Fruit fly (Drosophila melanogaster) S2 (cell line): ENCODE data around the gene CG10232.

Source experiments
- CG8478 ChIP-seq: fragments of >200 bp; optimal IDR thresholded peaks from 2 replicates; lab custom pipeline; 2018
- CTCF ChIP-seq, 2 experiments: fragments of >200 bp; optimal IDR thresholded peaks; 2 replicates each; lab custom pipeline; 2018

dm6 chr3R:23732990-23733512 is 11.6 kb upstream of the CG10232 start, which contains the start of the genes Hmgcr and Rpn9:
- TF ChIP-seq CG8478 (lab: Kevin White, UChicago) (no peak), CTCF (optimal IDR thresholded peaks at IDR 0.05; lab: Kevin White, UChicago) (no peak)
